Fruit fly (Drosophila melanogaster) ovary, adult (tissue): ENCODE data around the gene CG9265.

ENCODE experiments used
- CG17801 ChIP-seq: fragments of 200-800 bp; optimal IDR thresholded peaks from 2 replicates; lab custom pipeline; 2019; ENCODE audit warnings: missing biosample characterization, mild to moderate bottlenecking, missing genetic modification characterization, moderate library complexity; ENCODE audit not compliant: partially characterized antibody

The CG9265 gene

dm6 chr2L:21016168-21016567 is 55.1 kb downstream of the CG9265 start:
- no peak for TF ChIP-seq CG17801 (GFP tag; lab: Kevin White, UChicago)

DNA sequence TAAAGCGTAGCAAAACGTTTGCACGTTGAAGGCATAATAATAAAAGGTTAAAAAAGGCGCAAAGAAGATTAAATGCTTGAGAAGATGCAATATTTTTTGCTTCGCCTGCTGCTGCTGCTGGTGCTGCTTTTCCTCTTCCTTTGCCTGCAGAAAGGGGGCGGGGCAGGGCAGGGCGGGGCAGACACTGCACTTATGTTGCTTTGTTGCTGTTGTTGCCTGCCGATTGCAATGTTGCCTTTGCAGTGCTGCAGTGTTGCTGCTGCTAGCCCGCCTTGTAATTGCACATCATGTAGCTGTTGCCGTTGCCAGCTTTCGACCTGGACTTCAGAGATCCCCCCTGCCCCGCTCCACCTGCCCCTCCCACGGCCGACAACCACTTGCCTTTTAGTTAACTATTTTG is 55.8 kb downstream of the CG9265 start:
- TF ChIP-seq CG17801 (GFP tag; lab: Kevin White, UChicago) = no peak

- TF ChIP-seq CG17801 (GFP tag; lab: Kevin White, UChicago) = no peak
Observed at dm6 chr2L:21014526-21015250, 56.6 kb downstream of the CG9265 start.

dm6 chr2L:21013119-21013714 is 58.1 kb downstream of the CG9265 start:
- no peak for TF ChIP-seq CG17801 (GFP tag; lab: Kevin White, UChicago)

dm6 chr2L:21009310-21010119 is 61.8 kb downstream of the CG9265 start:
- no peak for TF ChIP-seq CG17801 (GFP tag; lab: Kevin White, UChicago)

dm6 chr2L:21008613-21009012 is 62.7 kb downstream of the CG9265 start:
- no peak for TF ChIP-seq CG17801 (GFP tag; lab: Kevin White, UChicago)
